Worm (Caenorhabditis elegans) whole organism, L4/young adult: ENCODE measurements around the gene lin-36.

Source experiments
- W03F9.2 ChIP-seq: fragments of 150-350 bp; optimal IDR thresholded peaks from 2 replicates; lab custom pipeline; 2014; ENCODE audit warnings: missing biosample characterization, missing genetic modification characterization
- dao-5 ChIP-seq: sonication (generic microtip); optimal IDR thresholded peaks from 2 replicates; lab custom pipeline; 2016; ENCODE audit warnings: missing genotype, missing genetic modification characterization, moderate library complexity, missing compliant biosample characterization
- him-1 ChIP-seq: sonication (generic microtip); optimal IDR thresholded peaks from 2 replicates; lab custom pipeline; 2016; ENCODE audit warnings: missing genotype, missing genetic modification reagents, missing genetic modification characterization, missing compliant biosample characterization

The lin-36 gene

DNA sequence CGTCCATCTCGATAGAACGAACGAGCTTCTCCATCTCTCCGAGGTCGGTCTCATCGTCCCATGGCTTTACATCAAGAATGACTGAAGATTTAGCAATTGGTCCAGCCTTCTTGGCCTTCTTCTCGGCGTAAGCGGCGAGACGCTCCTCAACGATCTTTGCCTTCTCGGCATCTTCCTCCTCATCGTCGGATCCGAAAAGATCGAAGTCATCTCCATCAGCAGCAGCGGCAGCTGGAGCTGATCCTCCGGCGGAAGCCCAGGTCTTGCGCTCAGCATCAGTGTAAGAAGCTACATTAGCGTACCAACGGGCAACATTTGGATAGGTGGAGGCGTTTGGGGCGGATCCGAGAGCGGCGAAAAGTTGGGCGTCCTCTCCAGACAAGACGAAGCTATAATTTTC, 48.0 kb downstream of the lin-36 start:
- no peak for TF ChIP-seq dao-5 (tag; lab: Kevin White, UChicago)
- no peak for TF ChIP-seq W03F9.2 (tag; lab: Kevin White, UChicago)
- no peak for TF ChIP-seq him-1

DNA sequence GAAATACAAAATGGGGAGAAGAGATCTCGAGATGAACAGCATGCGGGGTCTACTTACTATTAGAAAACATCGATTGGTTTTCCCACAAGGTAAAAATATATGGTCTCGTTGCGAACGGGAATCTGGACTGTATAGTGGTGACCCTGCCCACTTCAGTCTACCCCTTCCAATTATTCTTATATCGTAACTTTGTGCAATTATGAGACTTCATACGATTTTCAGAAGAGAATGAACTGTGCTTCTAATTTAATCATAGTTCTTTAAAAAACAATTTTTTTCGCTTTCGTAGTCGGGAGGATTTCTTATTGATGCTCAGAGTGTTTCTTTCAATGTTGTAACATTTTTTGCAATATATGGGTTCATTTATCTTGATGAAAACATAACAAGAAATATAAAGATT, 48.6 kb downstream of the lin-36 start, which contains the start of gene F54H12.5:
F54H12.5 (minus strand) TSS at position 101 of the 400 bp plus-strand sequence.
- TF ChIP-seq dao-5 (tag; lab: Kevin White, UChicago), result no peak
- TF ChIP-seq W03F9.2 (tag; lab: Kevin White, UChicago), result no peak
- no peak for TF ChIP-seq him-1

DNA sequence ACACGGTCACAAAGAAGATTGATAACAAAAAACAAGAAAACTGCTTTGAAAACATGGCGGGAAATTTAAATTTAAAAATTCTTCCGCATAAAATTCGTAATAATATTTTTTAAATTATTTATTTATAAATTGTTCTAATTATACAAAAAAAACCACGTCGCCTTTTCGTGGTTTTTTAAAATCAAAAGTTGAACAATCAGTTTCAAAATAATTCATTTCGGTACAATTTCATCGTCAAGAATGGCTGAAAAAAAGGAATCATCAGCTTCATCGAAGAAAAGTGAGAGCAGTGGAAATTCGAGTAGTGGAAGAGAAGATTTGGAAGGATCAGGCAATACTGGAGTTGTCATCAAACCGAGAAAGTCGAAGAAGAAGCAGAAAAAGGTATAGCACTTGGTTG, 51.6 kb downstream of the lin-36 start, which contains the start of the genes F54H12.8 and F54H12.7:
F54H12.8 (minus strand) TSS at position 101 of the 400 bp plus-strand sequence.
F54H12.7 (plus strand) TSS at position 229 of the 400 bp plus-strand sequence.
- TF ChIP-seq him-1 (no peak), dao-5 (tag; lab: Kevin White, UChicago) (no peak), W03F9.2 (tag; lab: Kevin White, UChicago) (no peak)
